Fruit fly (Drosophila melanogaster) whole organism, embryonic: Measurements from ENCODE around the gene ATP7.

Experiments
- Awh ChIP-seq: fragments of 200-800 bp; sonication (Bioruptor generic); IDR thresholded peaks from 2 replicates; pipeline ENCODE4, ENCODE4 v1.3.6; 2022; ENCODE audit warnings: missing biosample characterization, missing genetic modification characterization
- CG11456 ChIP-seq: fragments of 200-800 bp; sonication (Bioruptor generic); IDR thresholded peaks from 3 replicates; pipeline ENCODE4 v1.3.6; 2022; ENCODE audit warnings: missing biosample characterization, missing genetic modification characterization
- CG11695 ChIP-seq: fragments of 200-800 bp; sonication (Bioruptor generic); IDR thresholded peaks from 3 replicates; pipeline ENCODE4 v1.3.6; 2022; ENCODE audit warnings: missing biosample characterization, missing genetic modification characterization
- CG12769 ChIP-seq: fragments of 200-800 bp; sonication (Bioruptor generic); optimal IDR thresholded peaks from 2 replicates; lab custom pipeline; 2019; ENCODE audit warnings: missing biosample characterization, mild to moderate bottlenecking, missing genetic modification characterization, moderate library complexity
- CG13287 ChIP-seq: fragments of 200-800 bp; sonication (Bioruptor generic); IDR thresholded peaks from 2 replicates; pipeline ENCODE4 v1.3.6; 2022; ENCODE audit warnings: missing biosample characterization, missing genetic modification characterization; ENCODE audit not compliant: partially characterized antibody
- CG13624 ChIP-seq: fragments of 200-800 bp; sonication (Bioruptor generic); optimal IDR thresholded peaks from 2 replicates; lab custom pipeline; 2016; ENCODE audit warnings: missing biosample characterization, missing genetic modification characterization
- CG14014 ChIP-seq: fragments of 200-800 bp; sonication (Bioruptor generic); IDR thresholded peaks from 2 replicates; pipeline ENCODE4 v1.3.6; 2022; ENCODE audit warnings: missing biosample characterization, missing genetic modification characterization
- CG17829 ChIP-seq: fragments of 200-800 bp; optimal IDR thresholded peaks from 2 replicates; lab custom pipeline; 2019; ENCODE audit warnings: missing biosample characterization, mild to moderate bottlenecking, missing genetic modification characterization, moderate library complexity
- CG1792 ChIP-seq: fragments of 200-800 bp; sonication (Bioruptor generic); optimal IDR thresholded peaks from 2 replicates; lab custom pipeline; 2016; ENCODE audit warnings: missing biosample characterization, missing genetic modification characterization
- CG2129 ChIP-seq: fragments of 200-800 bp; sonication (Bioruptor generic); IDR thresholded peaks from 2 replicates; pipeline ENCODE4 v1.3.6; 2022; ENCODE audit warnings: missing biosample characterization, missing genetic modification characterization; ENCODE audit not compliant: partially characterized antibody
- CG2678 ChIP-seq: fragments of 200-800 bp; sonication (Bioruptor generic); optimal IDR thresholded peaks from 3 replicates; lab custom pipeline; 2019; ENCODE audit warnings: missing biosample characterization, mild to moderate bottlenecking, missing genetic modification characterization, moderate library complexity
- CG32532 ChIP-seq: fragments of 200-800 bp; sonication (Bioruptor generic); IDR thresholded peaks from 2 replicates; pipeline ENCODE4 v1.3.6; 2022; ENCODE audit warnings: missing biosample characterization, missing genetic modification characterization
- CG42726 ChIP-seq: fragments of 200-800 bp; sonication (Bioruptor generic); IDR thresholded peaks from 2 replicates; pipeline ENCODE4 v1.3.6; 2022; ENCODE audit warnings: missing biosample characterization, missing genetic modification characterization; ENCODE audit not compliant: partially characterized antibody
- CG4617 ChIP-seq: fragments of 200-800 bp; sonication (Bioruptor generic); optimal IDR thresholded peaks from 3 replicates; lab custom pipeline; 2016; ENCODE audit warnings: missing biosample characterization, missing genetic modification characterization, borderline replicate concordance
- CG6765 ChIP-seq: fragments of 200-800 bp; sonication (Bioruptor generic); optimal IDR thresholded peaks from 3 replicates; lab custom pipeline; 2017; ENCODE audit warnings: missing biosample characterization, mild to moderate bottlenecking, missing genetic modification characterization
- CG7556 ChIP-seq: fragments of 200-800 bp; sonication (Bioruptor generic); optimal IDR thresholded peaks from 2 replicates; lab custom pipeline; 2017; ENCODE audit warnings: missing biosample characterization, mild to moderate bottlenecking, missing genetic modification characterization
- CG7786 ChIP-seq: fragments of 200-800 bp; sonication (Bioruptor generic); optimal IDR thresholded peaks from 2 replicates; lab custom pipeline; 2016; ENCODE audit warnings: missing biosample characterization, missing genetic modification characterization
- CG8765 ChIP-seq: fragments of 200-800 bp; sonication (Bioruptor generic); IDR thresholded peaks from 2 replicates; pipeline ENCODE4 v1.3.6; 2022; ENCODE audit warnings: missing biosample characterization, missing genetic modification characterization
- CG9932 ChIP-seq: fragments of 200-800 bp; sonication (Bioruptor generic); IDR thresholded peaks from 2 replicates; pipeline ENCODE4 v1.3.6; 2022; ENCODE audit warnings: missing biosample characterization, missing genetic modification characterization
- D19A ChIP-seq: fragments of 200-800 bp; optimal IDR thresholded peaks from 3 replicates; lab custom pipeline; 2019; ENCODE audit warnings: missing biosample characterization, mild to moderate bottlenecking, missing genetic modification characterization, moderate library complexity
- Doc2 ChIP-seq: fragments of 200-800 bp; sonication (Bioruptor generic); IDR thresholded peaks from 2 replicates; pipeline ENCODE4 v1.3.6; 2022; ENCODE audit warnings: missing biosample characterization, missing genetic modification characterization
- Fer1 ChIP-seq: fragments of 200-800 bp; sonication (Bioruptor generic); optimal IDR thresholded peaks from 2 replicates; lab custom pipeline; 2017; ENCODE audit warnings: missing biosample characterization, mild to moderate bottlenecking, missing genetic modification characterization
- H15 ChIP-seq: fragments of 200-800 bp; sonication (Bioruptor generic); IDR thresholded peaks from 3 replicates; pipeline ENCODE4 v1.3.6; 2022; ENCODE audit warnings: missing biosample characterization, missing genetic modification characterization
- HLH4C ChIP-seq: fragments of 200-800 bp; sonication (Bioruptor generic); IDR thresholded peaks from 3 replicates; pipeline ENCODE4 v1.3.6; 2022; ENCODE audit warnings: missing biosample characterization, missing genetic modification characterization; ENCODE audit not compliant: partially characterized antibody
- Hr3 ChIP-seq: fragments of 200-800 bp; sonication (Bioruptor generic); optimal IDR thresholded peaks from 3 replicates; lab custom pipeline; 2016; ENCODE audit warnings: missing biosample characterization, missing genetic modification characterization
- Hr51 ChIP-seq, 2 experiments: fragments of 200-800 bp; sonication (Bioruptor generic); optimal IDR thresholded peaks; 2 replicates in 1 of 2; 3 replicates in 1 of 2; lab custom pipeline; 2016 to 2018; ENCODE audit warnings: missing biosample characterization in 2 of 2, missing genetic modification characterization in 2 of 2, mild to moderate bottlenecking in 1 of 2, moderate library complexity in 1 of 2
- Max ChIP-seq: fragments of 200-800 bp; sonication (Bioruptor generic); optimal IDR thresholded peaks from 2 replicates; lab custom pipeline; 2016; ENCODE audit warnings: missing biosample characterization, mild to moderate bottlenecking, missing genetic modification characterization
- Mrtf ChIP-seq: fragments of 200-800 bp; sonication (Bioruptor generic); IDR thresholded peaks from 3 replicates; pipeline ENCODE4 v1.3.6; 2022; ENCODE audit warnings: missing biosample characterization, missing genetic modification characterization
- Pdp1 ChIP-seq, 2 experiments: fragments of 200-800 bp; sonication (Bioruptor generic); optimal IDR thresholded peaks; 3 replicates each; lab custom pipeline; 2016; ENCODE audit warnings: missing biosample characterization in 2 of 2, missing genetic modification characterization in 2 of 2, mild to moderate bottlenecking in 1 of 2, moderate library complexity in 1 of 2
- Scr ChIP-seq: fragments of 200-800 bp; sonication (Bioruptor generic); IDR thresholded peaks from 2 replicates; pipeline ENCODE4 v1.3.6; 2022; ENCODE audit warnings: missing biosample characterization, missing genetic modification characterization; ENCODE audit not compliant: partially characterized antibody
- Sin3A ChIP-seq: fragments of >200 bp; optimal IDR thresholded peaks from 2 replicates; lab custom pipeline; 2018
- Trl ChIP-seq, 3 experiments: fragments of >200 bp in 2 of 3; fragments of 200-800 bp in 1 of 3; sonication (Bioruptor generic) in 1 of 3; optimal IDR thresholded peaks; 2 replicates in 1 of 3; 3 replicates in 2 of 3; lab custom pipeline; 2016 to 2017; ENCODE audit warnings: missing biosample characterization in 1 of 3, missing genetic modification characterization in 1 of 3
- bcd ChIP-seq: fragments of 200-800 bp; sonication (Bioruptor generic); optimal IDR thresholded peaks from 2 replicates; lab custom pipeline; 2017; ENCODE audit warnings: missing biosample characterization, mild to moderate bottlenecking, missing genetic modification characterization
- br ChIP-seq: fragments of >200 bp; optimal IDR thresholded peaks from 2 replicates; lab custom pipeline; 2017
- bsh ChIP-seq, 2 experiments: fragments of 200-800 bp; sonication (Bioruptor generic); optimal IDR thresholded peaks; 2 replicates each; lab custom pipeline; 2017 to 2018; ENCODE audit warnings: mild to moderate bottlenecking in 2 of 2, missing biosample characterization in 2 of 2, missing genetic modification characterization in 2 of 2, moderate library complexity in 1 of 2
- dimm ChIP-seq: fragments of 200-800 bp; sonication (Bioruptor generic); IDR thresholded peaks from 2 replicates; pipeline ENCODE4 v1.3.6; 2022; ENCODE audit warnings: missing biosample characterization, missing genetic modification characterization
- disco-r ChIP-seq: fragments of 200-800 bp; sonication (Bioruptor generic); optimal IDR thresholded peaks from 2 replicates; lab custom pipeline; 2016; ENCODE audit warnings: missing biosample characterization, missing genetic modification characterization
- dmrt99B ChIP-seq: fragments of 200-800 bp; sonication (Bioruptor generic); optimal IDR thresholded peaks from 2 replicates; lab custom pipeline; 2018; ENCODE audit warnings: missing biosample characterization, mild to moderate bottlenecking, missing genetic modification characterization, moderate library complexity
- ems ChIP-seq: fragments of 200-800 bp; sonication (Bioruptor generic); optimal IDR thresholded peaks from 3 replicates; lab custom pipeline; 2016; ENCODE audit warnings: missing biosample characterization, missing genetic modification characterization
- ftz-f1 ChIP-seq: fragments of 200-800 bp; sonication (Bioruptor generic); optimal IDR thresholded peaks from 2 replicates; lab custom pipeline; 2016; ENCODE audit warnings: missing biosample characterization, missing genetic modification characterization
- gcm ChIP-seq: fragments of 200-800 bp; sonication (Bioruptor generic); optimal IDR thresholded peaks from 2 replicates; lab custom pipeline; 2019; ENCODE audit warnings: missing biosample characterization, mild to moderate bottlenecking, missing genetic modification characterization, moderate library complexity
- grau ChIP-seq: fragments of 200-800 bp; optimal IDR thresholded peaks from 3 replicates; lab custom pipeline; 2019; ENCODE audit warnings: missing biosample characterization, mild to moderate bottlenecking, missing genetic modification characterization, moderate library complexity
- kni ChIP-seq: fragments of 200-800 bp; sonication (Bioruptor generic); optimal IDR thresholded peaks from 3 replicates; lab custom pipeline; 2017; ENCODE audit warnings: mild to moderate bottlenecking, missing biosample characterization, missing genetic modification reagents, missing genetic modification characterization
- luna ChIP-seq: fragments of 200-800 bp; sonication (Bioruptor generic); optimal IDR thresholded peaks from 2 replicates; lab custom pipeline; 2016; ENCODE audit warnings: missing biosample characterization, missing genetic modification characterization
- mld ChIP-seq: fragments of 200-800 bp; sonication (Bioruptor generic); IDR thresholded peaks from 3 replicates; pipeline ENCODE4 v1.3.6; 2022; ENCODE audit warnings: missing biosample characterization, missing genetic modification characterization; ENCODE audit not compliant: partially characterized antibody
- oc ChIP-seq: fragments of 200-800 bp; sonication (Bioruptor generic); optimal IDR thresholded peaks from 2 replicates; lab custom pipeline; 2018; ENCODE audit warnings: missing biosample characterization, mild to moderate bottlenecking, missing genetic modification characterization, moderate library complexity
- pfk ChIP-seq: fragments of 200-800 bp; sonication (Bioruptor generic); optimal IDR thresholded peaks from 2 replicates; lab custom pipeline; 2018; ENCODE audit warnings: missing biosample characterization, mild to moderate bottlenecking, missing genetic modification characterization, moderate library complexity
- pho ChIP-seq: fragments of 200-800 bp; sonication (Bioruptor generic); optimal IDR thresholded peaks from 2 replicates; lab custom pipeline; 2016; ENCODE audit warnings: missing biosample characterization, missing genetic modification characterization
- sens-2 ChIP-seq: fragments of 200-800 bp; sonication (Bioruptor generic); IDR thresholded peaks from 2 replicates; pipeline ENCODE4 v1.3.6; 2022; ENCODE audit warnings: missing biosample characterization, missing genetic modification characterization
- slp2 ChIP-seq: fragments of 200-800 bp; sonication (Bioruptor generic); optimal IDR thresholded peaks from 2 replicates; lab custom pipeline; 2016; ENCODE audit warnings: missing biosample characterization, missing genetic modification characterization
- tgo ChIP-seq: fragments of 200-800 bp; sonication (Bioruptor generic); IDR thresholded peaks from 3 replicates; pipeline ENCODE4 v1.3.6; 2022; ENCODE audit warnings: missing biosample characterization, missing genetic modification characterization

The ATP7 gene

dm6 chrX:11821946-11822345, 32.9 kb upstream of the ATP7 start (continued):
- TF ChIP-seq Pdp1 (GFP tag; optimal IDR thresholded peaks at IDR 0.05; lab: Kevin White, UChicago): peak in 1 of 2 experiments; percentile 44
- TF ChIP-seq Mrtf (GFP tag; lab: Robert Waterston, UW): no peak
- TF ChIP-seq Doc2 (GFP tag; lab: Robert Waterston, UW): no peak
- TF ChIP-seq CG2129 (GFP tag; lab: Robert Waterston, UW): no peak
- 0 out of 3 replicates have a peak, but pooled peaks have one; percentile 38 for TF ChIP-seq CG11456 (GFP tag; lab: Robert Waterston, UW)
- TF ChIP-seq Trl (optimal IDR thresholded peaks at IDR 0.05; lab: Kevin White, UChicago): peak in 1 of 2 experiments; percentile 1
- TF ChIP-seq Trl (GFP tag; optimal IDR thresholded peaks at IDR 0.05; lab: Kevin White, UChicago): no peak
- no peak for TF ChIP-seq CG7556
- TF ChIP-seq CG13287: 0 out of 2 replicates have a peak, but pooled peaks have one; percentile 9
- no peak for TF ChIP-seq Max
- peak; percentile 28 for TF ChIP-seq grau (tag; lab: Kevin White, UChicago)
- TF ChIP-seq oc (tag; lab: Kevin White, UChicago): peak; percentile 3
- TF ChIP-seq Scr: no peak
- TF ChIP-seq CG6765: no peak
- no peak for TF ChIP-seq CG1792
- TF ChIP-seq CG7786 (GFP tag; lab: Kevin White, UChicago): no peak
- no peak for TF ChIP-seq Sin3A
- no peak for TF ChIP-seq tgo (GFP tag; lab: Robert Waterston, UW)
- TF ChIP-seq CG9932 (GFP tag; lab: Robert Waterston, UW): no peak
- TF ChIP-seq CG4617 (GFP tag; lab: Kevin White, UChicago): no peak
- TF ChIP-seq dmrt99B (tag; lab: Kevin White, UChicago): peak; percentile 21
- no peak for TF ChIP-seq Hr3 (GFP tag; lab: Kevin White, UChicago)
- peak; percentile 9 for TF ChIP-seq CG17829 (tag; lab: Kevin White, UChicago)
- no peak for TF ChIP-seq ems (GFP tag; lab: Kevin White, UChicago)
- 0 out of 2 replicates have a peak, but pooled peaks have one; percentile 13 for TF ChIP-seq Awh
- peak; percentile 28 for TF ChIP-seq CG2678
- no peak for TF ChIP-seq ftz-f1 (GFP tag; lab: Kevin White, UChicago)
- TF ChIP-seq Fer1 (GFP tag; lab: Kevin White, UChicago): no peak
- TF ChIP-seq CG14014 (GFP tag; lab: Robert Waterston, UW): no peak
- TF ChIP-seq H15 (GFP tag; lab: Robert Waterston, UW): no peak
- no peak for TF ChIP-seq CG12769 (tag; lab: Kevin White, UChicago)
- peak; percentile 21 for TF ChIP-seq D19A
- no peak for TF ChIP-seq pho (GFP tag; lab: Kevin White, UChicago)
- TF ChIP-seq Hr51 (GFP tag; optimal IDR thresholded peaks at IDR 0.05; lab: Kevin White, UChicago): peak in 1 of 2 experiments; percentile 12
- TF ChIP-seq gcm: no peak
- TF ChIP-seq HLH4C: no peak
- TF ChIP-seq dimm (GFP tag; lab: Robert Waterston, UW): no peak
- no peak for TF ChIP-seq mld
- no peak for TF ChIP-seq CG42726 (GFP tag; lab: Robert Waterston, UW)
- TF ChIP-seq disco-r (GFP tag; lab: Kevin White, UChicago): no peak
- no peak for TF ChIP-seq luna (GFP tag; lab: Kevin White, UChicago)
- no peak for TF ChIP-seq kni (GFP tag; lab: Kevin White, UChicago)
- TF ChIP-seq CG13624 (GFP tag; lab: Kevin White, UChicago): no peak
- no peak for TF ChIP-seq CG8765 (GFP tag; lab: Robert Waterston, UW)
- no peak for TF ChIP-seq bcd
- TF ChIP-seq CG32532 (GFP tag; lab: Robert Waterston, UW): no peak; the same call in 1 of the 2 replicates
- no peak for TF ChIP-seq sens-2 (GFP tag; lab: Robert Waterston, UW)
- TF ChIP-seq bsh (GFP tag; optimal IDR thresholded peaks at IDR 0.05; lab: Kevin White, UChicago): peak in 1 of 2 experiments; percentile 10
- TF ChIP-seq slp2 (GFP tag; lab: Kevin White, UChicago): no peak
- TF ChIP-seq pfk (GFP tag; lab: Kevin White, UChicago): peak; percentile 95
- no peak for TF ChIP-seq br (lab: Kevin White, UChicago)
- TF ChIP-seq CG11695 (GFP tag; lab: Robert Waterston, UW): no peak
